Fruit fly (Drosophila melanogaster): Measurements from ENCODE around the gene CG13876.

The CG13876 gene

DNA sequence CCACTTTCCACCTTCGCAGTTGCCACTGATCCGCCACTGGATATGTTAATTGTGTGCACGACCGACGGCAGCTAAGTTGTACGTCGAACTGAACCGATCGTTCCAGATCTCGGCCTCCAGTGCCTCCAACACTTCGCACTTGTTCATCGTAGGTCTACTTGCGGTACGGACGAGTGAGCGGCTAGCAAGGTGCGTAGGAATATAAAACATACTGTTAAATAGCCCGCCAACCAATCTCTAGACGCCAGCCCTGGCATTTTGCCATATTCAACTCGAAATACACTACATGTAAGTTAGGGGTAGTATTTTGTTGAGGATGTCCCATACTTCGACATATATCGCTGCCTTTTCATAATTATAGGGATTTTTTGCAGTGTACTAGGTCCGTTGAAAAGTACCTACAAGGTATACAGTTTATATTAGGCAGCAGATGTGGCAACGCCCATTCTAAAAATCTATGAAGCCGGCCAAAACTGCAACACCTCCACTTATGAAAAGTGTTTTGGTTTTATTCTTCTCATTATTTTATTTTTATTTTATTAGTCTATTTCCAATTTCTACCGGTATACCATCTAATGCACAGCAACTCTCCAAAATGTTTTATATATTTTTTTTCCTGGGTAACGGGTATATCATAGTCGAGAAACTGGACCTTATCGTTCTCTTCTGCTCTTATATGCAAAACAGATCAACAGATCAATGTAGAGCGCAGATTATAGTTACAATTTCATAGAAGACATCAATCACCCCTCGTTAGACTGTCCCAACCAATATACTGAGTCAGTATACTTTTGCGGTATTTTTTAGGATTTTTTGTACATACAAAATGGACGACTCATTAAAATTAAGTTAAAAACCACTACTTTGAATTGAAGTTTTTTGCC is 17.3 kb downstream of the CG13876 start, which contains the start of the genes pyx and CG33229 (continued):
- TF ChIP-seq ss (GFP tag; optimal IDR thresholded peaks at IDR 0.05) = peak; percentile 12 to 44
- peak; percentile 79 for TF ChIP-seq Eip93F (GFP tag; optimal IDR thresholded peaks at IDR 0.05)
- TF ChIP-seq dsx (GFP tag; optimal IDR thresholded peaks at IDR 0.05; ENCODE audit: poor library complexity, severe bottlenecking) = peak; percentile 67
- TF ChIP-seq CG3032 (tag; optimal IDR thresholded peaks at IDR 0.05) = peak; percentile 81
- peak; percentile 94 for TF ChIP-seq CG32006 (GFP tag; optimal IDR thresholded peaks at IDR 0.05)
- peak; percentile 65 for TF ChIP-seq Blimp-1 (GFP tag; optimal IDR thresholded peaks at IDR 0.05)
- TF ChIP-seq CG31627 (GFP tag; optimal IDR thresholded peaks at IDR 0.05) = peak; percentile 92
- TF ChIP-seq cyc (GFP tag; optimal IDR thresholded peaks at IDR 0.05) = peak; percentile 89
- TF ChIP-seq CG11902 (GFP tag; optimal IDR thresholded peaks at IDR 0.05) = peak; percentile 81
- peak; percentile 89 for TF ChIP-seq Hr39 (GFP tag; optimal IDR thresholded peaks at IDR 0.05)
- peak; percentile 72 for TF ChIP-seq CG10669 (GFP tag; optimal IDR thresholded peaks at IDR 0.05)
- peak; percentile 86 for TF ChIP-seq CG10631 (GFP tag; optimal IDR thresholded peaks at IDR 0.05)
- TF ChIP-seq Lpt (GFP tag; optimal IDR thresholded peaks at IDR 0.05) = peak; percentile 65
- no peak for TF ChIP-seq fd85E (GFP tag; optimal IDR thresholded peaks at IDR 0.05)

DNA sequence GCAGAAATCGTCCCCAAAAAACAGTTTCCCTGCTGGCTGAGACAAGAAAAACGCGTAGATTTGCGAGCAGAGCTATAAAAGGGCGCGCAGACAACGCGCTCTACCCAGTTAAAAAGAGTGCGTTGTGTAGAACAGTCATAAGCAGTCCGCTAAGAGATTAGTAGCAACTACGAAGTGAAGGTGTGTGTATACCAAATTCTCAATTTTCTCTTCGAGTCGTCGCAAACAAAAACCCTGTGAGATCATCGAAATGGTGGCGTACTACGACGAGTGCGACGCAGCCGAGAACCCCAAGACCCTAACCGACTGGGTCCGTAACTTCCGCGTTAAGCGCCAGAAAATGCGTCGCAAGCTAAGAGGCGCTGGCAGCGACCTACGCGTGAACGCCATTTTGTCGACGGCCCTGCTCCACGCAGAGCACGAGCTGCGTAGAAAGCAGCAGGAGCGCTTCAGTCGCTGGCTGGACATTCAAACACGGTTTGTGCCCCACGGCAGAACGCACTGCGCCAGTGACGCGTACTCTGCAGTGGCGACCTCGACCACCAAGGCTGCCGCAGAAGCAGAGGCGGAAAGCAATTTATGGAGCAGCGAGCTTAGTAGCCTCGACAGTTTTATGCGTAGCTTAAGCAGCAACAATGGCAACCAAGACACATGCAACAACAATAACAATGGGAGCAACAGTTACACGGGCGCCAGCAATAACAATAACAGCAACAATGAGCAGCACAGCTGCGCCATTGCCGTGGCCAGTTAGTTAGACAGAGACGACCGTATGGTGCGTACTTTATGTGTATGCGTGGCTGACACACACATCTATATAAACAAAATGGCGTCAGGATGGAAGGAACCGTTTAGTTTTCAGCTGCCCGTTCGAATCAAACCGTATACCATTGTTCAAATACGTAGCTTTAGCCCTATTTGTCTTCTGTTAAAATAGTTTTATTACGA is 18.3 kb downstream of the CG13876 start:
- TF ChIP-seq Lpt (GFP tag; optimal IDR thresholded peaks at IDR 0.05) (no peak), CG1621 (tag; optimal IDR thresholded peaks at IDR 0.05) (peak; percentile 62), OdsH (GFP tag; optimal IDR thresholded peaks at IDR 0.05) (no peak), acj6 (GFP tag; optimal IDR thresholded peaks at IDR 0.05) (no peak), CG15336 (GFP tag; IDR thresholded peaks at IDR 0.05) (peak; percentile 8; the same call in 1 of the 2 replicates), fkh (GFP tag; optimal IDR thresholded peaks at IDR 0.05) (peak; percentile 4), eg (GFP tag; IDR thresholded peaks at IDR 0.05) (peak; percentile 42; the same call in 2 of the 3 replicates), CG6163 (GFP tag; IDR thresholded peaks at IDR 0.05) (peak; percentile 39; the same call in 1 of the 3 replicates), topi (GFP tag; optimal IDR thresholded peaks at IDR 0.05) (peak; percentile 15), salr (GFP tag; optimal IDR thresholded peaks at IDR 0.05) (no peak), CG7368 (GFP tag; optimal IDR thresholded peaks at IDR 0.05) (peak; percentile 26), CG6276 (GFP tag; optimal IDR thresholded peaks at IDR 0.05) (no peak), Ets21C (GFP tag; optimal IDR thresholded peaks at IDR 0.05) (no peak), CG11762 (GFP tag; optimal IDR thresholded peaks at IDR 0.05; ENCODE audit: insufficient read depth) (no peak), Hr39 (GFP tag; optimal IDR thresholded peaks at IDR 0.05) (no peak), lz (GFP tag; optimal IDR thresholded peaks at IDR 0.05) (no peak), dsx (GFP tag; optimal IDR thresholded peaks at IDR 0.05; ENCODE audit: poor library complexity, severe bottlenecking) (peak; percentile 63), Sox14 (GFP tag; optimal IDR thresholded peaks at IDR 0.05) (peak; percentile 71), Hr38 (GFP tag; optimal IDR thresholded peaks at IDR 0.05) (no peak), CG9139 (GFP tag; optimal IDR thresholded peaks at IDR 0.05) (peak; percentile 41), achi (GFP tag; optimal IDR thresholded peaks at IDR 0.05) (no peak), Ets96B (tag; optimal IDR thresholded peaks at IDR 0.05) (no peak), pdm3 (GFP tag; optimal IDR thresholded peaks at IDR 0.05) (no peak), Gug (GFP tag; IDR thresholded peaks at IDR 0.05) (no peak), ss (GFP tag; optimal IDR thresholded peaks at IDR 0.05) (no peak), CG34406 (GFP tag; optimal IDR thresholded peaks at IDR 0.05) (no peak), CG6792 (GFP tag; optimal IDR thresholded peaks at IDR 0.05) (no peak), cyc (GFP tag; optimal IDR thresholded peaks at IDR 0.05) (no peak), CG3919 (GFP tag; optimal IDR thresholded peaks at IDR 0.05) (no peak), Eip78C (GFP tag) (peak; percentile 59), Sox15 (GFP tag; optimal IDR thresholded peaks at IDR 0.05) (no peak), CG6854 (GFP tag; optimal IDR thresholded peaks at IDR 0.05) (no peak), CG32006 (GFP tag; optimal IDR thresholded peaks at IDR 0.05) (no peak), CG10669 (GFP tag; optimal IDR thresholded peaks at IDR 0.05) (no peak), Blimp-1 (GFP tag; optimal IDR thresholded peaks at IDR 0.05) (no peak), Smox (GFP tag; optimal IDR thresholded peaks at IDR 0.05) (no peak), CG16779 (tag; optimal IDR thresholded peaks at IDR 0.05) (no peak), spab (GFP tag; optimal IDR thresholded peaks at IDR 0.05) (no peak)

All from whole organism, prepupa.